Worm (Caenorhabditis elegans): Measurements from ENCODE around the gene T19C3.4.

T19C3.4 gene

ce11 chrIII:614447-614846 is 5.6 kb downstream of the T19C3.4 start, which contains the start of gene T19C3.3:
TSS of gene T19C3.3 (minus strand) at chrIII:614547.
- TF ChIP-seq Y56A3A.18 (GFP tag; IDR thresholded peaks at IDR 0.05) (no peak), nhr-179 (tag; optimal IDR thresholded peaks at IDR 0.05) (no peak), pbrm-1 (GFP tag; IDR thresholded peaks at IDR 0.05) (no peak), chd-7 (tag; optimal IDR thresholded peaks at IDR 0.05) (no peak), rec-8 (tag; optimal IDR thresholded peaks at IDR 0.05) (no peak), nfyb-1 (GFP tag; IDR thresholded peaks at IDR 0.05) (no peak), B0019.2 (GFP tag; conservative IDR thresholded peaks at IDR 0.05) (no peak), madf-6 (GFP tag; IDR thresholded peaks at IDR 0.05) (no peak)

ce11 chrIII:612759-613158 is 7.3 kb downstream of the T19C3.4 start:
- TF ChIP-seq atf-7 (tag; optimal IDR thresholded peaks at IDR 0.05) (no peak), egl-18 (GFP tag; IDR thresholded peaks at IDR 0.05) (no peak), ceh-100 (GFP tag; IDR thresholded peaks at IDR 0.05) (no peak), lin-35 (GFP tag; optimal IDR thresholded peaks at IDR 0.05) (no peak), madf-8 (GFP tag; conservative IDR thresholded peaks at IDR 0.05) (no peak), ama-1 (optimal IDR thresholded peaks at IDR 0.05) (no peak), ama-1 (GFP tag; optimal IDR thresholded peaks at IDR 0.05) (no peak), akir-1 (GFP tag; optimal IDR thresholded peaks at IDR 0.05) (no peak), him-1 (tag; optimal IDR thresholded peaks at IDR 0.05) (no peak), madf-3 (GFP tag; IDR thresholded peaks at IDR 0.05) (no peak), K11D2.4 (GFP tag; IDR thresholded peaks at IDR 0.05) (no peak), ztf-18 (tag; optimal IDR thresholded peaks at IDR 0.05) (no peak), nhr-27 (tag; optimal IDR thresholded peaks at IDR 0.05) (no peak), rec-8 (tag; optimal IDR thresholded peaks at IDR 0.05) (no peak), madf-6 (GFP tag; IDR thresholded peaks at IDR 0.05) (no peak), let-607 (tag; optimal IDR thresholded peaks at IDR 0.05) (no peak), B0019.2 (GFP tag; conservative IDR thresholded peaks at IDR 0.05) (no peak), F57A8.1 (GFP tag; optimal IDR thresholded peaks at IDR 0.05) (no peak)

ce11 chrIII:611900-612299 is 8.2 kb downstream of the T19C3.4 start:
- TF ChIP-seq T07F8.4 (tag; optimal IDR thresholded peaks at IDR 0.05): no peak
- TF ChIP-seq unc-62 (GFP tag; optimal IDR thresholded peaks at IDR 0.05): no peak

ce11 chrIII:609549-609948 is 10.5 kb downstream of the T19C3.4 start, which contains the start of gene best-17:
TSS of gene best-17 (minus strand) at chrIII:609649.
- TF ChIP-seq attf-6 (GFP tag; IDR thresholded peaks at IDR 0.05) (no peak), pha-4 (tag; optimal IDR thresholded peaks at IDR 0.05) (no peak), F10E7.11 (tag; optimal IDR thresholded peaks at IDR 0.05) (no peak), chd-7 (tag; optimal IDR thresholded peaks at IDR 0.05) (no peak), efl-1 (GFP tag; optimal IDR thresholded peaks at IDR 0.05) (no peak), ztf-22 (GFP tag; optimal IDR thresholded peaks at IDR 0.05) (no peak), rec-8 (tag; optimal IDR thresholded peaks at IDR 0.05) (no peak), madf-10 (tag; optimal IDR thresholded peaks at IDR 0.05) (no peak), ztf-28 (GFP tag; IDR thresholded peaks at IDR 0.05) (no peak)

- TF ChIP-seq ama-1 (optimal IDR thresholded peaks at IDR 0.05): no peak
- TF ChIP-seq ama-1 (GFP tag; optimal IDR thresholded peaks at IDR 0.05): no peak
- no peak for TF ChIP-seq tbp1 (GFP tag; optimal IDR thresholded peaks at IDR 0.05)
- no peak for TF ChIP-seq F37B4.10 (GFP tag; IDR thresholded peaks at IDR 0.05)
- TF ChIP-seq nhr-120 (GFP tag; IDR thresholded peaks at IDR 0.05): no peak
- TF ChIP-seq nfya-1 (tag; optimal IDR thresholded peaks at IDR 0.05; ENCODE audit: borderline replicate concordance, insufficient read depth): no peak
- no peak for TF ChIP-seq die-1 (tag; optimal IDR thresholded peaks at IDR 0.05)
- no peak for TF ChIP-seq F57A8.1 (GFP tag; optimal IDR thresholded peaks at IDR 0.05)
- no peak for TF ChIP-seq mes-4 (tag; optimal IDR thresholded peaks at IDR 0.05)
- TF ChIP-seq F39B2.1 (GFP tag; IDR thresholded peaks at IDR 0.05): no peak
- TF ChIP-seq ztf-26 (tag; optimal IDR thresholded peaks at IDR 0.05): no peak
- no peak for TF ChIP-seq chd-7 (tag; optimal IDR thresholded peaks at IDR 0.05)
Measured at ce11 chrIII:605415-606054, 14.5 kb downstream of the T19C3.4 start, which contains the start of the genes Y55B1AR.4 and ttr-7. TSS of gene Y55B1AR.4 (minus strand) at chrIII:605515. TSS of gene ttr-7 (plus strand) at chrIII:606004.
